Fruit fly (Drosophila melanogaster) whole organism, embryonic: ENCODE data around the gene CG43131.

ENCODE experiments used
- Blimp-1 ChIP-seq: fragments of 200-800 bp; sonication (Bioruptor generic); optimal IDR thresholded peaks from 3 replicates; lab custom pipeline; 2018; ENCODE audit warnings: missing biosample characterization, missing genetic modification characterization, mild to moderate bottlenecking, moderate library complexity, missing genetic modification reagents
- BtbVII ChIP-seq: fragments of 200-800 bp; sonication (Bioruptor generic); optimal IDR thresholded peaks from 3 replicates; lab custom pipeline; 2017; ENCODE audit warnings: missing biosample characterization, mild to moderate bottlenecking, missing genetic modification characterization
- CG10431 ChIP-seq: fragments of 200-800 bp; sonication (Bioruptor generic); optimal IDR thresholded peaks from 3 replicates; lab custom pipeline; 2018; ENCODE audit warnings: missing biosample characterization, mild to moderate bottlenecking, missing genetic modification characterization
- CG15011 ChIP-seq: fragments of 200-800 bp; sonication (Bioruptor generic); optimal IDR thresholded peaks from 3 replicates; lab custom pipeline; 2018; ENCODE audit warnings: missing biosample characterization, mild to moderate bottlenecking, missing genetic modification characterization
- CG15269 ChIP-seq: fragments of 200-800 bp; sonication (Bioruptor generic); optimal IDR thresholded peaks from 2 replicates; lab custom pipeline; 2018; ENCODE audit warnings: missing biosample characterization, mild to moderate bottlenecking, missing genetic modification characterization, moderate library complexity
- CG17802 ChIP-seq: fragments of 200-800 bp; sonication (Bioruptor generic); optimal IDR thresholded peaks from 2 replicates; lab custom pipeline; 2018; ENCODE audit warnings: missing biosample characterization, mild to moderate bottlenecking, missing genetic modification characterization, moderate library complexity
- CG30403 ChIP-seq: fragments of 200-800 bp; sonication (Bioruptor generic); optimal IDR thresholded peaks from 3 replicates; lab custom pipeline; 2016; ENCODE audit warnings: missing biosample characterization, missing genetic modification characterization
- CG30431 ChIP-seq: fragments of 200-800 bp; sonication (Bioruptor generic); optimal IDR thresholded peaks from 2 replicates; lab custom pipeline; 2017; ENCODE audit warnings: missing biosample characterization, missing genetic modification characterization
- CG3726 ChIP-seq: fragments of 200-800 bp; sonication (Bioruptor generic); IDR thresholded peaks from 3 replicates; pipeline ENCODE4, ENCODE4 v1.3.6; 2022; ENCODE audit warnings: missing biosample characterization, missing genetic modification characterization
- CG3995 ChIP-seq: fragments of 200-800 bp; sonication (Bioruptor generic); optimal IDR thresholded peaks from 3 replicates; lab custom pipeline; 2016; ENCODE audit warnings: missing biosample characterization, missing genetic modification characterization
- CG6175 ChIP-seq: fragments of 200-800 bp; sonication (Bioruptor generic); IDR thresholded peaks from 3 replicates; pipeline ENCODE4 v1.3.6; 2022; ENCODE audit warnings: missing biosample characterization, missing genetic modification characterization
- CG6683 ChIP-seq: fragments of 200-800 bp; sonication (Bioruptor generic); optimal IDR thresholded peaks from 2 replicates; lab custom pipeline; 2017; ENCODE audit warnings: missing biosample characterization, mild to moderate bottlenecking, missing genetic modification characterization, missing genetic modification reagents
- CG7357 ChIP-seq: fragments of 200-800 bp; sonication (Bioruptor generic); IDR thresholded peaks from 3 replicates; pipeline ENCODE4 v1.3.6; 2022; ENCODE audit warnings: missing biosample characterization, missing genetic modification characterization
- CG8924 ChIP-seq: fragments of 200-800 bp; optimal IDR thresholded peaks from 3 replicates; lab custom pipeline; 2019; ENCODE audit warnings: missing biosample characterization, mild to moderate bottlenecking, missing genetic modification characterization, moderate library complexity
- CG9437 ChIP-seq: fragments of 200-800 bp; sonication (Bioruptor generic); optimal IDR thresholded peaks from 2 replicates; lab custom pipeline; 2018; ENCODE audit warnings: missing biosample characterization, mild to moderate bottlenecking, missing genetic modification characterization
- CrebB ChIP-seq: fragments of 200-800 bp; sonication (Bioruptor generic); optimal IDR thresholded peaks from 3 replicates; lab custom pipeline; 2018; ENCODE audit warnings: missing biosample characterization, mild to moderate bottlenecking, missing genetic modification characterization
- Doc3 ChIP-seq: fragments of 200-800 bp; sonication (Bioruptor generic); IDR thresholded peaks from 3 replicates; pipeline ENCODE4 v1.3.6; 2022; ENCODE audit warnings: missing biosample characterization, missing genetic modification characterization; ENCODE audit not compliant: partially characterized antibody
- ERR ChIP-seq: fragments of 200-800 bp; sonication (Bioruptor generic); optimal IDR thresholded peaks from 2 replicates; lab custom pipeline; 2016; ENCODE audit warnings: missing biosample characterization, missing genetic modification characterization
- HHEX ChIP-seq: fragments of 200-800 bp; sonication (Bioruptor generic); optimal IDR thresholded peaks from 3 replicates; lab custom pipeline; 2017; ENCODE audit warnings: missing biosample characterization, mild to moderate bottlenecking, missing genetic modification characterization, missing genetic modification reagents
- HLH54F ChIP-seq: fragments of 200-800 bp; sonication (Bioruptor generic); optimal IDR thresholded peaks from 3 replicates; lab custom pipeline; 2016; ENCODE audit warnings: missing biosample characterization, missing genetic modification characterization
- Med ChIP-seq: fragments of 200-800 bp; sonication (Bioruptor generic); peaks from one replicate; lab custom pipeline; 2016; ENCODE audit warnings: missing biosample characterization, missing genetic modification characterization, mild to moderate bottlenecking, inconsistent platforms, moderate library complexity
- Neu2 ChIP-seq: fragments of 200-800 bp; sonication (Bioruptor generic); optimal IDR thresholded peaks from 3 replicates; lab custom pipeline; 2016; ENCODE audit warnings: missing biosample characterization, missing genetic modification characterization, borderline replicate concordance
- Nf-YC ChIP-seq: fragments of 200-800 bp; optimal IDR thresholded peaks from 3 replicates; lab custom pipeline; 2019; ENCODE audit warnings: missing biosample characterization, mild to moderate bottlenecking, missing genetic modification characterization, moderate library complexity
- Oli ChIP-seq: fragments of 200-800 bp; sonication (Bioruptor generic); optimal IDR thresholded peaks from 2 replicates; lab custom pipeline; 2018; ENCODE audit warnings: missing biosample characterization, mild to moderate bottlenecking, missing genetic modification characterization, moderate library complexity
- Rfx ChIP-seq: fragments of 200-800 bp; sonication (Bioruptor generic); IDR thresholded peaks from 2 replicates; pipeline ENCODE4 v1.3.6; 2022; ENCODE audit warnings: missing biosample characterization, missing genetic modification characterization
- ap ChIP-seq: fragments of 200-800 bp; sonication (Bioruptor generic); IDR thresholded peaks from 2 replicates; pipeline ENCODE4 v1.3.6; 2022; ENCODE audit warnings: missing biosample characterization, missing genetic modification characterization
- bigmax ChIP-seq: fragments of 200-800 bp; sonication (Bioruptor generic); optimal IDR thresholded peaks from 2 replicates; lab custom pipeline; 2018; ENCODE audit warnings: missing biosample characterization, mild to moderate bottlenecking, missing genetic modification characterization
- btn ChIP-seq: fragments of 200-800 bp; sonication (Bioruptor generic); optimal IDR thresholded peaks from 2 replicates; lab custom pipeline; 2016; ENCODE audit warnings: missing biosample characterization, missing genetic modification characterization
- caup ChIP-seq: fragments of 200-800 bp; sonication (Bioruptor generic); optimal IDR thresholded peaks from 3 replicates; lab custom pipeline; 2017; ENCODE audit warnings: missing biosample characterization, mild to moderate bottlenecking, missing genetic modification characterization, moderate library complexity; ENCODE audit not compliant: severe bottlenecking
- chn ChIP-seq: fragments of 200-800 bp; sonication (Bioruptor generic); optimal IDR thresholded peaks from 2 replicates; lab custom pipeline; 2016; ENCODE audit warnings: missing biosample characterization, missing genetic modification characterization
- da ChIP-seq: fragments of 200-800 bp; sonication (Bioruptor generic); optimal IDR thresholded peaks from 2 replicates; lab custom pipeline; 2016; ENCODE audit warnings: missing biosample characterization, missing genetic modification characterization
- ewg ChIP-seq: fragments of 200-800 bp; sonication (Bioruptor generic); optimal IDR thresholded peaks from 3 replicates; lab custom pipeline; 2017; ENCODE audit warnings: mild to moderate bottlenecking, missing biosample characterization, missing genetic modification reagents, missing genetic modification characterization
- exex ChIP-seq: fragments of 200-800 bp; sonication (Bioruptor generic); optimal IDR thresholded peaks from 4 replicates; lab custom pipeline; 2018; ENCODE audit warnings: missing biosample characterization, mild to moderate bottlenecking, missing genetic modification characterization, moderate library complexity
- jigr1 ChIP-seq: fragments of 200-800 bp; sonication (Bioruptor generic); IDR thresholded peaks from 3 replicates; pipeline ENCODE4 v1.3.6; 2022; ENCODE audit warnings: missing biosample characterization, missing genetic modification characterization
- klu ChIP-seq: fragments of 200-800 bp; sonication (Bioruptor generic); IDR thresholded peaks from 2 replicates; pipeline ENCODE4 v1.3.6; 2022; ENCODE audit warnings: missing biosample characterization, missing genetic modification characterization
- lab ChIP-seq: fragments of 200-800 bp; sonication (Bioruptor generic); optimal IDR thresholded peaks from 3 replicates; lab custom pipeline; 2017; ENCODE audit warnings: missing biosample characterization, missing genetic modification characterization, mild to moderate bottlenecking, moderate library complexity, missing genetic modification reagents
- lilli ChIP-seq: fragments of 200-800 bp; sonication (Bioruptor generic); optimal IDR thresholded peaks from 3 replicates; lab custom pipeline; 2016; ENCODE audit warnings: missing biosample characterization, missing genetic modification characterization
- lmd ChIP-seq: fragments of 200-800 bp; sonication (Bioruptor generic); IDR thresholded peaks from 2 replicates; pipeline ENCODE4 v1.3.6; 2022; ENCODE audit warnings: missing biosample characterization, missing genetic modification characterization
- nau ChIP-seq: fragments of 200-800 bp; sonication (Bioruptor generic); optimal IDR thresholded peaks from 3 replicates; lab custom pipeline; 2017; ENCODE audit warnings: missing biosample characterization, mild to moderate bottlenecking, missing genetic modification characterization, missing genetic modification reagents
- nmo ChIP-seq: fragments of 200-800 bp; sonication (Bioruptor generic); optimal IDR thresholded peaks from 2 replicates; lab custom pipeline; 2018; ENCODE audit warnings: missing biosample characterization, mild to moderate bottlenecking, missing genetic modification characterization, moderate library complexity
- ranshi ChIP-seq: fragments of 200-800 bp; sonication (Bioruptor generic); IDR thresholded peaks from 2 replicates; pipeline ENCODE4 v1.3.6; 2022; ENCODE audit warnings: missing biosample characterization, missing genetic modification characterization
- slbo ChIP-seq: fragments of 200-800 bp; sonication (Bioruptor generic); IDR thresholded peaks from 2 replicates; pipeline ENCODE4 v1.3.6; 2022; ENCODE audit warnings: missing biosample characterization, missing genetic modification characterization
- sna ChIP-seq: fragments of 200-800 bp; sonication (Bioruptor generic); IDR thresholded peaks from 2 replicates; pipeline ENCODE4 v1.3.6; 2022; ENCODE audit warnings: missing biosample characterization, missing genetic modification characterization; ENCODE audit not compliant: partially characterized antibody
- so ChIP-seq: fragments of 200-800 bp; sonication (Bioruptor generic); IDR thresholded peaks from 3 replicates; pipeline ENCODE4 v1.3.6; 2022; ENCODE audit warnings: missing biosample characterization, missing genetic modification characterization
- tap ChIP-seq: fragments of 200-800 bp; optimal IDR thresholded peaks from 3 replicates; lab custom pipeline; 2019; ENCODE audit warnings: missing biosample characterization, mild to moderate bottlenecking, missing genetic modification characterization, moderate library complexity
- tgo ChIP-seq: fragments of 200-800 bp; sonication (Bioruptor generic); IDR thresholded peaks from 3 replicates; pipeline ENCODE4 v1.3.6; 2022; ENCODE audit warnings: missing biosample characterization, missing genetic modification characterization
- vnd ChIP-seq: fragments of 200-800 bp; sonication (Bioruptor generic); IDR thresholded peaks from 3 replicates; pipeline ENCODE4 v1.3.6; 2022; ENCODE audit warnings: missing biosample characterization, missing genetic modification characterization; ENCODE audit not compliant: partially characterized antibody
- wek ChIP-seq: fragments of 200-800 bp; sonication (Bioruptor generic); optimal IDR thresholded peaks from 3 replicates; lab custom pipeline; 2018; ENCODE audit warnings: missing biosample characterization, mild to moderate bottlenecking, missing genetic modification characterization, moderate library complexity
- zfh1 ChIP-seq: fragments of 200-800 bp; sonication (Bioruptor generic); IDR thresholded peaks from 3 replicates; pipeline ENCODE4 v1.3.6; 2022; ENCODE audit warnings: missing biosample characterization, missing genetic modification characterization

CG43131 gene

DNA sequence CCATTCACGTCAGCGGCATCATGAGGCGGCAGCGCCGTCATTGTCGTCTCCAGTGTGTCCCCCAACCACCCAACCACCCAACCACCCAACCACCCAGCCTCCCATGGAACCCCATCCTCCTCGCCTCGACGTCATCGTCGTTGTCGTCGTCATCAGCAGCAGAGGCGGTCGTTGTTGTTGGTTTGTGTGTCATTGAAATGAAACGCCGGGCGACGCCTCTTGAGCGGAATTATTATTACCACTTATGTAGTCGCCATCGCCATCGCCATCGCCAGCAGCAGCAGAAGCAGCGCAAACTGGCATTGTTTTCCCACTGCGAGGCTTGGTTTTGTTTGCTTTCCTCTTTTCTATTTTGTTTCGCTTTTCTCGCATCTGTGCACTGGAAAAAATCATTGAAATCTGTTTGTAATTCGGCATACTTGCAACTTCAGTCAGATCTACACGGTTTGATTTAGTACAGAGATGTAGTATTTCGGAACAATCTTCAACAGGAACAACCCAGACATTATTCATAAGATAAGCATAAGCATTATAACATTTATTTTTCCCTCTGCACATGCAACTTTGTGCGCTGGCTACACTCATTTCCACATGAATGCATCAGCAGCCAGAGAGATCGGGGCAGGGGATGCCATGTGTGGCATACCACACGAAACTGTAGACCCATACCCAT lies 4.0 kb upstream of the CG43131 start (continued):
- TF ChIP-seq CG9437 (GFP tag; lab: Kevin White, UChicago): peak; percentile 90
- peak; percentile 90 for TF ChIP-seq lilli (GFP tag; lab: Kevin White, UChicago)
- peak; percentile 31 for TF ChIP-seq exex (tag; lab: Kevin White, UChicago)
- peak; percentile 90 for TF ChIP-seq wek
- TF ChIP-seq HLH54F (GFP tag; lab: Kevin White, UChicago): peak; percentile 89
- TF ChIP-seq lab (GFP tag; lab: Kevin White, UChicago): peak; percentile 90
- TF ChIP-seq chn (GFP tag; lab: Kevin White, UChicago): peak; percentile 99
- peak; percentile 74 for TF ChIP-seq CG6683
- peak; percentile 93 for TF ChIP-seq lmd (GFP tag; lab: Robert Waterston, UW)
- TF ChIP-seq CG7357 (GFP tag; lab: Robert Waterston, UW): peak; percentile 86
- TF ChIP-seq nmo (GFP tag; lab: Kevin White, UChicago): peak; percentile 99
- TF ChIP-seq CG3726 (GFP tag; lab: Robert Waterston, UW): peak; percentile 90; the same call in 2 of the 3 replicates
- TF ChIP-seq Doc3 (GFP tag; lab: Robert Waterston, UW): no peak
- peak; percentile 91 for TF ChIP-seq CG10431 (GFP tag; lab: Kevin White, UChicago)
- TF ChIP-seq nau (GFP tag; lab: Kevin White, UChicago): peak; percentile 94
- no peak for TF ChIP-seq vnd
- peak; percentile 97 for TF ChIP-seq tap (tag; lab: Kevin White, UChicago)
- TF ChIP-seq Neu2 (GFP tag; lab: Kevin White, UChicago): peak; percentile 96
- peak; percentile 66; the same call in 1 of the 3 replicates for TF ChIP-seq CG6175 (GFP tag; lab: Robert Waterston, UW)
- TF ChIP-seq Oli (tag; lab: Kevin White, UChicago): peak; percentile 97
- TF ChIP-seq ranshi (GFP tag; lab: Robert Waterston, UW): peak; percentile 94
- TF ChIP-seq jigr1 (GFP tag; lab: Robert Waterston, UW): peak; percentile 90
- peak; percentile 80 for TF ChIP-seq CG15011 (GFP tag; lab: Kevin White, UChicago)
- TF ChIP-seq CG30431 (GFP tag; lab: Kevin White, UChicago): peak; percentile 99
- peak; percentile 96 for TF ChIP-seq da (GFP tag; lab: Kevin White, UChicago)
- peak; percentile 95 for TF ChIP-seq CG30403
- peak; percentile 74 for TF ChIP-seq klu (GFP tag; lab: Robert Waterston, UW)
- peak; percentile 46; the same call in 1 of the 2 replicates for TF ChIP-seq Rfx
- TF ChIP-seq zfh1 (GFP tag; lab: Robert Waterston, UW): peak; percentile 99
- no peak for TF ChIP-seq sna (GFP tag; lab: Robert Waterston, UW)
- TF ChIP-seq CG17802 (tag; lab: Kevin White, UChicago): peak; percentile 92
- TF ChIP-seq HHEX (GFP tag; lab: Kevin White, UChicago): peak; percentile 92
- peak; percentile 95 for TF ChIP-seq ap (GFP tag; lab: Robert Waterston, UW)
- peak; percentile 84 for TF ChIP-seq CG15269
- peak; percentile 86 for TF ChIP-seq ERR (GFP tag; lab: Kevin White, UChicago)
- TF ChIP-seq ewg (GFP tag; lab: Kevin White, UChicago): peak; percentile 97
- peak; percentile 99 for TF ChIP-seq CG8924 (tag; lab: Kevin White, UChicago)
- TF ChIP-seq slbo (GFP tag; lab: Robert Waterston, UW): peak; percentile 54; the same call in 1 of the 2 replicates
- peak; percentile 98 for TF ChIP-seq Blimp-1 (GFP tag; lab: Kevin White, UChicago)
- TF ChIP-seq caup: peak; percentile 73
- TF ChIP-seq CG3995 (GFP tag; lab: Kevin White, UChicago): no peak
- peak; percentile 93 for TF ChIP-seq CrebB
- peak; percentile 79 for TF ChIP-seq BtbVII
- peak; percentile 93 for TF ChIP-seq so
- TF ChIP-seq tgo (GFP tag; lab: Robert Waterston, UW): peak; percentile 85
- TF ChIP-seq Med (GFP tag; lab: Kevin White, UChicago): peak; percentile 99
- TF ChIP-seq Nf-YC: peak; percentile 30
- TF ChIP-seq btn (GFP tag; lab: Kevin White, UChicago): peak; percentile 98
- peak; percentile 69 for TF ChIP-seq bigmax
